Worm (Caenorhabditis elegans): ENCODE results near the gene hpo-25.
A peak's percentile ranks its signal among the peaks of the same experiment; 100 is the strongest.

The hpo-25 gene

ce11 chrII:2354476-2354875 lies 14.6 kb upstream of the hpo-25 start, which contains the start of gene F43C11.2:
Gene F43C11.2 (plus strand): TSS chrII:2354776.
- TF ChIP-seq lir-3 (tag; optimal IDR thresholded peaks at IDR 0.05; ENCODE audit: poor library complexity) (no peak), blmp-1 (tag; optimal IDR thresholded peaks at IDR 0.05) (no peak)

ce11 chrII:2356795-2357194 lies 12.3 kb upstream of the hpo-25 start, which contains the start of gene F43C11.1:
Gene F43C11.1 (plus strand): TSS chrII:2357095.
- no peak for TF ChIP-seq grh-1 (GFP tag; IDR thresholded peaks at IDR 0.05)
- no peak for TF ChIP-seq F16B12.6 (tag; optimal IDR thresholded peaks at IDR 0.05)
- no peak for TF ChIP-seq unc-30 (tag; optimal IDR thresholded peaks at IDR 0.05)
- no peak for TF ChIP-seq efl-1 (optimal IDR thresholded peaks at IDR 0.05)
- no peak for TF ChIP-seq efl-1 (GFP tag; optimal IDR thresholded peaks at IDR 0.05 in 1 of 2)
- no peak for TF ChIP-seq mef-2 (tag; optimal IDR thresholded peaks at IDR 0.05)
- no peak for TF ChIP-seq alr-1 (tag; optimal IDR thresholded peaks at IDR 0.05; ENCODE audit: borderline replicate concordance)
- no peak for TF ChIP-seq jun-1 (tag; optimal IDR thresholded peaks at IDR 0.05)
- no peak for TF ChIP-seq tbx-2 (tag; optimal IDR thresholded peaks at IDR 0.05)
- no peak for TF ChIP-seq ceh-8 (GFP tag; optimal IDR thresholded peaks at IDR 0.05)
- TF ChIP-seq C16A3.4 (tag; optimal IDR thresholded peaks at IDR 0.05) = no peak
- TF ChIP-seq xbp-1 (tag; optimal IDR thresholded peaks at IDR 0.05) = no peak
- TF ChIP-seq ceh-63 (GFP tag; optimal IDR thresholded peaks at IDR 0.05) = no peak
- no peak for TF ChIP-seq ceh-90 (tag; optimal IDR thresholded peaks at IDR 0.05)
- no peak for TF ChIP-seq ces-1 (GFP tag; optimal IDR thresholded peaks at IDR 0.05)
- TF ChIP-seq lir-3 (tag; optimal IDR thresholded peaks at IDR 0.05; ENCODE audit: poor library complexity) = no peak

DNA sequence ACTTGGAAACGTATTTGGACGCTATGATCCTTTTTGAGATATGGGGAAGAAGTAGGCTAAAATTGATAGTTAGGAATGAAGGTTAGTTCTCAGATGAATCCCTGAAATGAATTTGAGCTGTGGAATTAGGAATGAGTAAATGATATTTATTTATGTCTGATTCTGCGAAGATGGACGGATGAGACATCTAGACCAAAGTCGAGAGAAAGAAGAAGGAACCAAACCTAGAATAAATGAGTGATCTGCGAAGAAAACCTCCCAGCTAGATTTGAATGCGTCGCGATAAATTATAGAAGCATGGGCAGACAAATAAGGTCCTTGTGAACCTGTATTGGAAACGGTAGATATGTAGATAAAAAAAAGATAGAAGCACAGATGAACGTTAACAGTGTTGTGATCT lies 9.1 kb upstream of the hpo-25 start, which contains the start of gene F43C11.16:
F43C11.16 (minus strand) TSS at position 101 of the 400 bp plus-strand sequence.
- TF ChIP-seq efl-1 (optimal IDR thresholded peaks at IDR 0.05) = no peak
- peak in 1 of 2 experiments; percentile 18 for TF ChIP-seq efl-1 (GFP tag; optimal IDR thresholded peaks at IDR 0.05 in 1 of 2)
- no peak for TF ChIP-seq C04F5.9 (tag; optimal IDR thresholded peaks at IDR 0.05)

DNA sequence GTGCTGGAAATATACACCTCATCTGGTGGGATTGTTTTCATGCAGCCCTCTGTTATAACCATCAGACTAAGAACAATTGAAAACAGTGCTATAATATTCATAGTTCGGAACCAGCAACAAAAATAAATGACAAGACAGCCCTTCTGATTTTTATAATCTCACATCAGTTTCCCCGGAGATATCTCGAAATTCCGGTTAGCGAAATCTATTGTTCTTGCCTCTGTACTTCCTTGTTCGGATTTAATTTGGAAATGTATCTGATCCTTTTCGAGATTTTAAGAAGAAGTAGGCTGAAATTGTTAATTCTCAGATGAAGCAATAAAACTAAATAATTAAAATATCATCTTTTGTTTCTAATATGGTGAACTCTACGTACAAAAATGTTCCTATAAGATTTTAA lies 5.4 kb upstream of the hpo-25 start, which contains the start of gene F43C11.11:
F43C11.11 (minus strand) TSS at position 101 of the 400 bp plus-strand sequence.
- TF ChIP-seq zag-1 (tag; optimal IDR thresholded peaks at IDR 0.05) (no peak), isw-1 (GFP tag; IDR thresholded peaks at IDR 0.05) (no peak), pqm-1 (tag; optimal IDR thresholded peaks at IDR 0.05) (no peak), skn-1 (tag; optimal IDR thresholded peaks at IDR 0.05) (no peak), sup-37 (GFP tag; optimal IDR thresholded peaks at IDR 0.05) (no peak), nhr-28 (tag; optimal IDR thresholded peaks at IDR 0.05) (no peak), snu-23 (GFP tag; optimal IDR thresholded peaks at IDR 0.05) (no peak), nhr-84 (tag; optimal IDR thresholded peaks at IDR 0.05) (no peak), unc-86 (tag; optimal IDR thresholded peaks at IDR 0.05) (no peak), ces-1 (GFP tag; optimal IDR thresholded peaks at IDR 0.05) (no peak), unc-98 (GFP tag; IDR thresholded peaks at IDR 0.05) (no peak), ceh-90 (tag; optimal IDR thresholded peaks at IDR 0.05) (no peak), lsy-2 (tag; optimal IDR thresholded peaks at IDR 0.05) (no peak), egl-27 (tag; optimal IDR thresholded peaks at IDR 0.05) (no peak), nhr-71 (tag; optimal IDR thresholded peaks at IDR 0.05) (no peak), mef-2 (tag; optimal IDR thresholded peaks at IDR 0.05) (no peak)

DNA sequence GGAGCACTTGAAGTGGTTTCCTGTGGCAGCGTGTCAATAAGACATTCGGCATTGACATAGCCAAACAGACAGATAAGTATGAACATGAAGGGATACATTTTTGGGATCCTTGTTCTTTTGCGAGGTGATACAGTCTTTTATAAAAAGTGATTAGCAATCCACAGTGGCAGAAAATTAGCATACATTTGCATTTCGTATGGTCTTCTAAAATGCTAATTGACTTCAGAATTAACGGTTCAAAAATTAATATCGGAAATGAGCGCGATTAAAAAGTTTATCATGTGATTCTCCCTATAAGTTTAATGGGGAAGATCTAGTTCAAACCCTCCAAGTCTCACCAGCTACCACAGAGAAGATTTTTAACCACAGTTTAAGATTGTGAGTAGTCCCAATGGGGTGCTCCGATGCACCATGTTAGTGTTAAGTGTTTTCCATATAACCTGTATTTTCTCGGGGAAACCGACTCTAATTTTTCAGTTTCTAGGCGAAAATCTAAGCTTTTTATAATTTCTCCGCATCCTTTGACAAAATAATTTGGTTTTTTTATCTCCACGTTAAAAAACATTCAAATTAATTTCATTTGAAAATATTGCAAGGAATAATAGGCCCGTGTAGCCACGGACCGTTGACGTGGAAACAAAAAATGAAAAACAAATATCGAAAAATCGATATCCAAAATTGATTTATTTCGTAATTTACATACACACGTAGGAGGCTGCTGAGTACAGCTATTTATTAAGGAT lies 2.3 kb upstream of the hpo-25 start, which contains the start of the genes F43C11.12 and F16G10.5:
F43C11.12 (minus strand) TSS at position 101 of the 743 bp plus-strand sequence.
F16G10.5 (plus strand) TSS at position 693 of the 743 bp plus-strand sequence.
- no peak for TF ChIP-seq rnt-1 (tag; optimal IDR thresholded peaks at IDR 0.05)

ce11 chrII:2372090-2372489 lies 3.0 kb downstream of the hpo-25 start, which contains the start of gene F16G10.3:
Gene F16G10.3 (plus strand): TSS chrII:2372390.
- TF ChIP-seq efl-1 (optimal IDR thresholded peaks at IDR 0.05) = no peak
- peak in 1 of 2 experiments; percentile 27 for TF ChIP-seq efl-1 (GFP tag; optimal IDR thresholded peaks at IDR 0.05 in 1 of 2)
- no peak for TF ChIP-seq unc-98 (GFP tag; IDR thresholded peaks at IDR 0.05)
